Fruit fly (Drosophila melanogaster): Measurements from ENCODE around the gene GstD1.
A peak's percentile ranks its signal among the peaks of the same experiment; 100 is the strongest.

The GstD1 gene

DNA sequence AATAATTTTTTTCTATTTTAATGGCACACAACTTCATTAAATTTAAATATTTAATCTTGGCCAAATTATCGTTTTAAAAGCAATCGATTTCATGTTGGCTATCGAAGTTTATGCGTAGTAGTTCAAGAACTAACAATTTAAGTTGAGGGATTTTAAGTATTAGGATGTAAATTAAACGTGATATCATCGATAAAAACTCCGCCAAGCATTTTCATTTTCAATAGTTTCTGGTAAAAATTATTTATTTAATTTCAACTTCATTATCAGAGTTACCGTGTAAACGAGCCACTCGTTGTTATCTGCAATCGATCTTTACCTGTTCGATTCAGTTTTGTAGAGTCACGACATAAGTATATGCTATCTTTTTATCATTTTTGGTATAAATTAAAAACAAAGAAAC lies 33.9 kb upstream of the GstD1 start (continued):
- peak; percentile 81 for TF ChIP-seq CG10321 (GFP tag; IDR thresholded peaks at IDR 0.05)
- TF ChIP-seq BEAF-32 (GFP tag; optimal IDR thresholded peaks at IDR 0.05), result peak; percentile 46
- peak; percentile 99 for TF ChIP-seq nom (GFP tag; optimal IDR thresholded peaks at IDR 0.05)
- peak; percentile 52 for TF ChIP-seq Dref (GFP tag; IDR thresholded peaks at IDR 0.05)
- TF ChIP-seq CG18262 (tag; optimal IDR thresholded peaks at IDR 0.05), result peak; percentile 99
- TF ChIP-seq CG32532 (GFP tag; IDR thresholded peaks at IDR 0.05), result peak; percentile 96
- peak; percentile 91 for TF ChIP-seq sima (GFP tag; optimal IDR thresholded peaks at IDR 0.05)
- peak; percentile 99 for TF ChIP-seq CG2712 (tag; optimal IDR thresholded peaks at IDR 0.05)
- TF ChIP-seq pzg (GFP tag; optimal IDR thresholded peaks at IDR 0.05), result peak; percentile 46
- TF ChIP-seq CG12942 (GFP tag; optimal IDR thresholded peaks at IDR 0.05), result peak; percentile 92
- TF ChIP-seq CG6689 (GFP tag; IDR thresholded peaks at IDR 0.05), result peak; percentile 97
- TF ChIP-seq fd64A (GFP tag; optimal IDR thresholded peaks at IDR 0.05), result peak; percentile 95
- TF ChIP-seq Poxn (GFP tag; IDR thresholded peaks at IDR 0.05), result peak; percentile 54
- TF ChIP-seq salm (tag; optimal IDR thresholded peaks at IDR 0.05), result peak; percentile 98
- TF ChIP-seq scrt (GFP tag; optimal IDR thresholded peaks at IDR 0.05), result peak; percentile 99
- TF ChIP-seq tin (GFP tag; optimal IDR thresholded peaks at IDR 0.05), result peak; percentile 100
- TF ChIP-seq CG12236 (GFP tag; optimal IDR thresholded peaks at IDR 0.05), result peak; percentile 91
- TF ChIP-seq CG13775 (GFP tag; optimal IDR thresholded peaks at IDR 0.05), result peak; percentile 96
- TF ChIP-seq gce (GFP tag; IDR thresholded peaks at IDR 0.05), result peak; percentile 97
- TF ChIP-seq jumu (GFP tag; optimal IDR thresholded peaks at IDR 0.05), result peak; percentile 88
- peak; percentile 100 for TF ChIP-seq chm (GFP tag; IDR thresholded peaks at IDR 0.05)
- TF ChIP-seq Ssrp (tag; optimal IDR thresholded peaks at IDR 0.05), result peak; percentile 98
- no peak for TF ChIP-seq ato (GFP tag; IDR thresholded peaks at IDR 0.05; ENCODE audit: partially characterized antibody)
- peak; percentile 82 for TF ChIP-seq corto (GFP tag; optimal IDR thresholded peaks at IDR 0.05)
- TF ChIP-seq ap (GFP tag; IDR thresholded peaks at IDR 0.05), result peak; percentile 97
- TF ChIP-seq CG7271 (tag; optimal IDR thresholded peaks at IDR 0.05), result peak; percentile 98
- TF ChIP-seq Dip2 (GFP tag; IDR thresholded peaks at IDR 0.05), result peak; percentile 56; the same call in 1 of the 2 replicates
- TF ChIP-seq CG2199 (GFP tag; IDR thresholded peaks at IDR 0.05), result peak; percentile 94
- peak; percentile 97 for TF ChIP-seq emc (GFP tag; optimal IDR thresholded peaks at IDR 0.05)
- TF ChIP-seq CG3726 (GFP tag; IDR thresholded peaks at IDR 0.05), result peak; percentile 89
- peak; percentile 97 for TF ChIP-seq Hsf (GFP tag; optimal IDR thresholded peaks at IDR 0.05)
- TF ChIP-seq CG14050 (GFP tag; IDR thresholded peaks at IDR 0.05), result peak; percentile 96
- peak; percentile 92 for TF ChIP-seq Atf3 (GFP tag; optimal IDR thresholded peaks at IDR 0.05)
- peak; percentile 82 for TF ChIP-seq CG4360 (GFP tag; IDR thresholded peaks at IDR 0.05)
- peak; percentile 97 for TF ChIP-seq onecut (GFP tag; IDR thresholded peaks at IDR 0.05)
- peak; percentile 99 for TF ChIP-seq ara (GFP tag; IDR thresholded peaks at IDR 0.05)
- TF ChIP-seq CoRest (tag; optimal IDR thresholded peaks at IDR 0.05), result peak; percentile 99
- TF ChIP-seq inv (GFP tag; IDR thresholded peaks at IDR 0.05; ENCODE audit: partially characterized antibody), result no peak
- peak; percentile 99 for TF ChIP-seq gem (tag; optimal IDR thresholded peaks at IDR 0.05)
- TF ChIP-seq HLH4C (GFP tag; IDR thresholded peaks at IDR 0.05; ENCODE audit: partially characterized antibody), result 0 out of 3 replicates have a peak, but pooled peaks have one; percentile 40
- TF ChIP-seq CG13894 (tag; optimal IDR thresholded peaks at IDR 0.05), result peak; percentile 99
- no peak for TF ChIP-seq vnd (GFP tag; IDR thresholded peaks at IDR 0.05; ENCODE audit: partially characterized antibody)
- peak; percentile 95 to 99 for TF ChIP-seq chif (GFP tag; optimal IDR thresholded peaks at IDR 0.05)
- peak; percentile 95 for TF ChIP-seq CG7556 (GFP tag; optimal IDR thresholded peaks at IDR 0.05)
- TF ChIP-seq ranshi (GFP tag; IDR thresholded peaks at IDR 0.05), result peak; percentile 96
- peak; percentile 73 for TF ChIP-seq CG6272 (GFP tag; IDR thresholded peaks at IDR 0.05)
- TF ChIP-seq fd102C (GFP tag; optimal IDR thresholded peaks at IDR 0.05), result peak; percentile 92
- TF ChIP-seq CG1602 (GFP tag; optimal IDR thresholded peaks at IDR 0.05), result peak; percentile 96
- peak; percentile 99 for TF ChIP-seq Meics (GFP tag; optimal IDR thresholded peaks at IDR 0.05)
- peak; percentile 64; the same call in 2 of the 4 replicates for TF ChIP-seq Gug (GFP tag; IDR thresholded peaks at IDR 0.05)
- peak; percentile 88 for TF ChIP-seq CG43689 (GFP tag; IDR thresholded peaks at IDR 0.05)
